Worm (Caenorhabditis elegans) whole organism, late embryonic: ENCODE data around the gene T12D8.5.

Experiments
- F13H6.1 ChIP-seq: sonication (generic microtip); optimal IDR thresholded peaks from 2 replicates; lab custom pipeline; 2016; ENCODE audit warnings: missing genetic modification characterization, missing compliant biosample characterization
- K02D7.2 ChIP-seq: sonication (generic microtip); optimal IDR thresholded peaks from 2 replicates; lab custom pipeline; 2017; ENCODE audit warnings: mild to moderate bottlenecking, missing genetic modification characterization, missing compliant biosample characterization
- T23F11.4 ChIP-seq: fragments of 200-800 bp; sonication (Bioruptor generic); optimal IDR thresholded peaks from 2 replicates; lab custom pipeline; 2018; ENCODE audit warnings: mild to moderate bottlenecking, missing genetic modification characterization, missing compliant biosample characterization
- ama-1 ChIP-seq: fragments of 150-350 bp; optimal IDR thresholded peaks from 2 replicates; lab custom pipeline; 2014
- ceh-18 ChIP-seq: sonication (generic microtip); optimal IDR thresholded peaks from 2 replicates; lab custom pipeline; 2016; ENCODE audit warnings: missing genetic modification characterization, missing compliant biosample characterization
- ceh-2 ChIP-seq: sonication (generic microtip); optimal IDR thresholded peaks from 2 replicates; lab custom pipeline; 2016; ENCODE audit warnings: missing genotype, missing genetic modification characterization, missing compliant biosample characterization
- ceh-24 ChIP-seq: sonication (generic microtip); optimal IDR thresholded peaks from 2 replicates; lab custom pipeline; 2016; ENCODE audit warnings: mild to moderate bottlenecking, missing genetic modification characterization, missing compliant biosample characterization
- ceh-30 ChIP-seq: fragments of 150-350 bp; optimal IDR thresholded peaks from 2 replicates; lab custom pipeline; 2014; ENCODE audit warnings: missing biosample characterization, missing genetic modification characterization
- ceh-34 ChIP-seq: sonication (generic microtip); optimal IDR thresholded peaks from 2 replicates; lab custom pipeline; 2016; ENCODE audit warnings: mild to moderate bottlenecking, missing genetic modification characterization, missing compliant biosample characterization
- ceh-6 ChIP-seq: fragments of 200-800 bp; sonication (Bioruptor generic); optimal IDR thresholded peaks from 2 replicates; lab custom pipeline; 2018; ENCODE audit warnings: mild to moderate bottlenecking, missing genetic modification characterization, missing compliant biosample characterization
- che-1 ChIP-seq: sonication (generic microtip); optimal IDR thresholded peaks from 2 replicates; lab custom pipeline; 2016; ENCODE audit warnings: mild to moderate bottlenecking, missing genetic modification characterization, missing compliant biosample characterization
- dmd-4 ChIP-seq: sonication (generic microtip); optimal IDR thresholded peaks from 2 replicates; lab custom pipeline; 2016; ENCODE audit warnings: borderline replicate concordance, missing genetic modification characterization, missing compliant biosample characterization
- dve-1 ChIP-seq: sonication (generic microtip); optimal IDR thresholded peaks from 2 replicates; lab custom pipeline; 2017; ENCODE audit warnings: antibody characterized with exemption, mild to moderate bottlenecking, missing genetic modification characterization, missing compliant biosample characterization
- ets-4 ChIP-seq: sonication (generic microtip); optimal IDR thresholded peaks from 2 replicates; lab custom pipeline; 2016; ENCODE audit warnings: missing genetic modification characterization, missing compliant biosample characterization
- fax-1 ChIP-seq: sonication (generic microtip); optimal IDR thresholded peaks from 2 replicates; lab custom pipeline; 2016; ENCODE audit warnings: missing genotype, missing genetic modification characterization, missing compliant biosample characterization
- fkh-6 ChIP-seq: sonication (generic microtip); optimal IDR thresholded peaks from 2 replicates; lab custom pipeline; 2016; ENCODE audit warnings: missing genetic modification characterization, missing compliant biosample characterization
- hlh-13 ChIP-seq: fragments of 200-800 bp; sonication (Bioruptor generic); optimal IDR thresholded peaks from 2 replicates; lab custom pipeline; 2018; ENCODE audit warnings: mild to moderate bottlenecking, missing genetic modification characterization, missing compliant biosample characterization
- hlh-6 ChIP-seq: sonication (generic microtip); optimal IDR thresholded peaks from 2 replicates; lab custom pipeline; 2016; ENCODE audit warnings: missing genotype, missing genetic modification characterization, missing compliant biosample characterization
- hlh-8 ChIP-seq: sonication (generic microtip); optimal IDR thresholded peaks from 2 replicates; lab custom pipeline; 2016; ENCODE audit warnings: missing genotype, missing genetic modification characterization, missing compliant biosample characterization
- lim-6 ChIP-seq: sonication (generic microtip); optimal IDR thresholded peaks from 2 replicates; lab custom pipeline; 2016; ENCODE audit warnings: missing genetic modification characterization, missing compliant biosample characterization
- lin-11 ChIP-seq: fragments of 200-800 bp; sonication (Bioruptor generic); optimal IDR thresholded peaks from 2 replicates; lab custom pipeline; 2018; ENCODE audit warnings: mild to moderate bottlenecking, missing genetic modification characterization, missing compliant biosample characterization
- nhr-11 ChIP-seq: fragments of 150-350 bp; optimal IDR thresholded peaks from 2 replicates; lab custom pipeline; 2014; ENCODE audit warnings: missing biosample characterization, missing genetic modification characterization
- npax-4 ChIP-seq: sonication (generic microtip); optimal IDR thresholded peaks from 2 replicates; lab custom pipeline; 2016; ENCODE audit warnings: missing genetic modification characterization, missing compliant biosample characterization
- pag-3 ChIP-seq: sonication (generic microtip); optimal IDR thresholded peaks from 2 replicates; lab custom pipeline; 2016; ENCODE audit warnings: missing compliant biosample characterization, missing genetic modification characterization, borderline replicate concordance
- pat-9 ChIP-seq: fragments of 200-800 bp; sonication (Bioruptor generic); optimal IDR thresholded peaks from 2 replicates; lab custom pipeline; 2018; ENCODE audit warnings: mild to moderate bottlenecking, missing genetic modification characterization, moderate library complexity, missing compliant biosample characterization
- pax-1 ChIP-seq: fragments of 150-350 bp; optimal IDR thresholded peaks from 2 replicates; lab custom pipeline; 2014; ENCODE audit warnings: missing biosample characterization, missing genetic modification characterization
- pha-2 ChIP-seq: sonication (generic microtip); optimal IDR thresholded peaks from 2 replicates; lab custom pipeline; 2017; ENCODE audit warnings: mild to moderate bottlenecking, missing genetic modification characterization, missing compliant biosample characterization
- ref-2 ChIP-seq: sonication (generic microtip); optimal IDR thresholded peaks from 2 replicates; lab custom pipeline; 2016; ENCODE audit warnings: missing genetic modification characterization, missing compliant biosample characterization
- sdc-2 ChIP-seq: sonication (generic microtip); optimal IDR thresholded peaks from 2 replicates; lab custom pipeline; 2016; ENCODE audit warnings: missing genotype, missing genetic modification characterization, missing compliant biosample characterization
- sox-4 ChIP-seq: sonication (generic microtip); optimal IDR thresholded peaks from 2 replicates; lab custom pipeline; 2017; ENCODE audit warnings: mild to moderate bottlenecking, missing genetic modification characterization, inconsistent platforms, missing compliant biosample characterization
- tbx-2 ChIP-seq: sonication (generic microtip); optimal IDR thresholded peaks from 2 replicates; lab custom pipeline; 2016; ENCODE audit warnings: missing genetic modification characterization, missing compliant biosample characterization
- tbx-7 ChIP-seq: sonication (generic microtip); optimal IDR thresholded peaks from 2 replicates; lab custom pipeline; 2016; ENCODE audit warnings: missing genotype, missing genetic modification characterization, missing compliant biosample characterization
- unc-3 ChIP-seq, 2 experiments: fragments of 200-800 bp in 1 of 2; sonication (Bioruptor generic) in 1 of 2; sonication (generic microtip) in 1 of 2; conservative IDR thresholded peaks in 1 of 2; optimal IDR thresholded peaks in 1 of 2; 2 replicates each; pipeline versions ENCODE4 v1.3.6 to Lab custom; 2016 to 2022; ENCODE audit warnings: missing compliant biosample characterization in 2 of 2, missing genetic modification characterization in 2 of 2, missing genetic modification reagents in 1 of 2
- unc-42 ChIP-seq: sonication (generic microtip); optimal IDR thresholded peaks from 2 replicates; lab custom pipeline; 2016; ENCODE audit warnings: missing genotype, missing genetic modification characterization, missing compliant biosample characterization
- unc-55 ChIP-seq: sonication (generic microtip); optimal IDR thresholded peaks from 2 replicates; lab custom pipeline; 2017; ENCODE audit warnings: missing biosample characterization, missing genetic modification reagents, missing genetic modification characterization
- zip-5 ChIP-seq: sonication (generic microtip); optimal IDR thresholded peaks from 2 replicates; lab custom pipeline; 2016; ENCODE audit warnings: missing genetic modification characterization, missing compliant biosample characterization
- ztf-16 ChIP-seq: sonication (generic microtip); optimal IDR thresholded peaks from 2 replicates; lab custom pipeline; 2017; ENCODE audit warnings: missing genetic modification characterization, missing compliant biosample characterization

Gene T12D8.5

ce11 chrIII:13660123-13660522 lies 33.5 kb upstream of the T12D8.5 start:
- TF ChIP-seq pax-1 (no peak), hlh-6 (tag; lab: Kevin White, UChicago) (no peak), dmd-4 (no peak), tbx-7 (tag; lab: Kevin White, UChicago) (no peak), ceh-6 (GFP tag; lab: Kevin White, UChicago) (no peak), ceh-24 (tag; lab: Kevin White, UChicago) (no peak), ref-2 (tag; lab: Kevin White, UChicago) (no peak), npax-4 (tag; lab: Kevin White, UChicago) (no peak), hlh-8 (tag; lab: Kevin White, UChicago) (no peak), lim-6 (tag; lab: Kevin White, UChicago) (no peak), K02D7.2 (tag; lab: Kevin White, UChicago) (no peak), nhr-11 (no peak), ceh-34 (tag; lab: Kevin White, UChicago) (no peak), tbx-2 (tag; lab: Kevin White, UChicago) (no peak), pat-9 (tag; lab: Kevin White, UChicago) (no peak), fkh-6 (tag; lab: Kevin White, UChicago) (no peak), pag-3 (no peak), dve-1 (tag; lab: Kevin White, UChicago) (no peak), fax-1 (no peak)

ce11 chrIII:13659028-13659427 lies 32.4 kb upstream of the T12D8.5 start:
- TF ChIP-seq unc-55 (GFP tag; lab: Kevin White, UChicago) (peak; percentile 33), T23F11.4 (GFP tag; lab: Kevin White, UChicago) (no peak)

ce11 chrIII:13657975-13658374 lies 31.4 kb upstream of the T12D8.5 start:
- TF ChIP-seq hlh-13: no peak
- TF ChIP-seq F13H6.1 (tag; lab: Kevin White, UChicago): no peak
- no peak for TF ChIP-seq npax-4 (tag; lab: Kevin White, UChicago)
- TF ChIP-seq ceh-30 (tag; lab: Kevin White, UChicago): no peak
- TF ChIP-seq T23F11.4 (GFP tag; lab: Kevin White, UChicago): no peak
- no peak for TF ChIP-seq ceh-18 (tag; lab: Kevin White, UChicago)
- peak; percentile 24 for TF ChIP-seq ets-4 (tag; lab: Kevin White, UChicago)
- TF ChIP-seq tbx-2 (tag; lab: Kevin White, UChicago): peak; percentile 33
- TF ChIP-seq sox-4 (tag; lab: Kevin White, UChicago): no peak
- peak; percentile 24 for TF ChIP-seq pha-2 (tag; lab: Kevin White, UChicago)

ce11 chrIII:13656680-13657079 lies 30.1 kb upstream of the T12D8.5 start:
- no peak for TF ChIP-seq ztf-16
- TF ChIP-seq pat-9 (tag; lab: Kevin White, UChicago): no peak
- TF ChIP-seq ceh-6 (GFP tag; lab: Kevin White, UChicago): no peak
- no peak for TF ChIP-seq pha-2 (tag; lab: Kevin White, UChicago)

ce11 chrIII:13654950-13655349 lies 28.4 kb upstream of the T12D8.5 start:
- peak; percentile 5 for TF ChIP-seq ref-2 (tag; lab: Kevin White, UChicago)
- TF ChIP-seq unc-42 (tag; lab: Kevin White, UChicago): no peak
- no peak for TF ChIP-seq unc-3 (GFP tag; conservative IDR thresholded peaks at IDR 0.05; lab: Robert Waterston, UW)
- no peak for TF ChIP-seq unc-3 (tag; optimal IDR thresholded peaks at IDR 0.05; lab: Kevin White, UChicago)

ce11 chrIII:13652708-13653107 lies 26.1 kb upstream of the T12D8.5 start:
- TF ChIP-seq sdc-2 (tag; lab: Kevin White, UChicago) (no peak), pag-3 (no peak), fkh-6 (tag; lab: Kevin White, UChicago) (no peak), T23F11.4 (GFP tag; lab: Kevin White, UChicago) (no peak), lin-11 (no peak), npax-4 (tag; lab: Kevin White, UChicago) (no peak), ama-1 (lab: Kevin White, UChicago) (no peak), ceh-2 (tag; lab: Kevin White, UChicago) (no peak), zip-5 (tag; lab: Kevin White, UChicago) (no peak), che-1 (tag; lab: Kevin White, UChicago) (no peak), dve-1 (tag; lab: Kevin White, UChicago) (no peak), hlh-13 (no peak)
